Worm (Caenorhabditis elegans) whole organism, late embryonic: Measurements from ENCODE around the gene haf-2.

Experiments
- ahr-1 ChIP-seq: sonication (generic microtip); optimal IDR thresholded peaks from 2 replicates; lab custom pipeline; 2016; ENCODE audit warnings: missing genetic modification characterization, missing compliant biosample characterization
- ama-1 ChIP-seq: fragments of 150-350 bp; optimal IDR thresholded peaks from 2 replicates; lab custom pipeline; 2014
- ceh-9 ChIP-seq: sonication (generic microtip); optimal IDR thresholded peaks from 2 replicates; lab custom pipeline; 2016; ENCODE audit warnings: mild to moderate bottlenecking, missing genetic modification characterization, inconsistent platforms, missing compliant biosample characterization
- fax-1 ChIP-seq: sonication (generic microtip); optimal IDR thresholded peaks from 2 replicates; lab custom pipeline; 2016; ENCODE audit warnings: missing genotype, missing genetic modification characterization, missing compliant biosample characterization
- hlh-30 ChIP-seq: sonication (generic microtip); optimal IDR thresholded peaks from 2 replicates; lab custom pipeline; 2017; ENCODE audit warnings: antibody characterized with exemption, missing genetic modification characterization, missing compliant biosample characterization; ENCODE audit not compliant: insufficient read depth
- hlh-8 ChIP-seq: sonication (generic microtip); optimal IDR thresholded peaks from 2 replicates; lab custom pipeline; 2016; ENCODE audit warnings: missing genotype, missing genetic modification characterization, missing compliant biosample characterization
- nfya-1 ChIP-seq: sonication (generic microtip); optimal IDR thresholded peaks from 2 replicates; lab custom pipeline; 2017; ENCODE audit warnings: missing genetic modification characterization, mild to moderate bottlenecking, missing compliant biosample characterization, antibody characterized with exemption, moderate library complexity
- nhr-11 ChIP-seq: fragments of 150-350 bp; optimal IDR thresholded peaks from 2 replicates; lab custom pipeline; 2014; ENCODE audit warnings: missing biosample characterization, missing genetic modification characterization
- odd-2 ChIP-seq: sonication (generic microtip); optimal IDR thresholded peaks from 2 replicates; lab custom pipeline; 2017; ENCODE audit warnings: antibody characterized with exemption, mild to moderate bottlenecking, missing genetic modification characterization, missing compliant biosample characterization
- pax-1 ChIP-seq: fragments of 150-350 bp; optimal IDR thresholded peaks from 2 replicates; lab custom pipeline; 2014; ENCODE audit warnings: missing biosample characterization, missing genetic modification characterization
- rnt-1 ChIP-seq: sonication (generic microtip); optimal IDR thresholded peaks from 2 replicates; lab custom pipeline; 2016; ENCODE audit warnings: missing genetic modification characterization, missing compliant biosample characterization
- tbx-2 ChIP-seq: sonication (generic microtip); optimal IDR thresholded peaks from 2 replicates; lab custom pipeline; 2016; ENCODE audit warnings: missing genetic modification characterization, missing compliant biosample characterization
- tbx-7 ChIP-seq: sonication (generic microtip); optimal IDR thresholded peaks from 2 replicates; lab custom pipeline; 2016; ENCODE audit warnings: missing genotype, missing genetic modification characterization, missing compliant biosample characterization

DNA sequence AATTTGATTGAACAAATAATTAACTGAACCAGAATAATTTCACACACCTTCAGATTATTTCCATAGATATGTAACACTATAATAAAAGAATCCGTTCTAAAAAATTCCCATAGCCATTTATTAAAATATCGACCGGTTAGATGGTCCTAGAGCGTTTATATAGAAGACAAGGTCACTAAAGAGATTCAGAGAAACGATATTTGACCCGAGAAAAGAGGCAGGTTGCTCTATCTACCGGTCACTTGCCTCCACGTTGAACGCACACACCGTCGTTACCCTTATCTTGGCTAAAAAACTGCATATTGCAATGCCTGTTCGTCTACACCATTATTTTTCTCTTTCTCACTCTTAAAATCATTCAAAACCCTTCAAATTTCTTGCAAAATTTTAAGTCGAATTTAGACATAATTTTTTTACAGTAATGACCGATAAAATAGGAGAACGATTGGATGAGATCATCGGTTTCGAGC lies 25.0 kb upstream of the haf-2 start, which contains the start of gene C07D10.5:
- no peak for TF ChIP-seq nhr-11 (tag; lab: Kevin White, UChicago)
- no peak for TF ChIP-seq hlh-8
- no peak for TF ChIP-seq rnt-1 (tag; lab: Kevin White, UChicago)
- TF ChIP-seq tbx-2: no peak
- no peak for TF ChIP-seq ama-1
- TF ChIP-seq pax-1 (tag; lab: Kevin White, UChicago): no peak
- TF ChIP-seq odd-2 (tag; lab: Kevin White, UChicago): no peak
- TF ChIP-seq tbx-7: no peak
- TF ChIP-seq ceh-9 (tag; lab: Kevin White, UChicago): no peak
- TF ChIP-seq ahr-1 (tag; lab: Kevin White, UChicago): no peak
- no peak for TF ChIP-seq fax-1
- TF ChIP-seq hlh-30 (tag; lab: Kevin White, UChicago): no peak
- TF ChIP-seq nfya-1 (tag; lab: Kevin White, UChicago): no peak
